Worm (Caenorhabditis elegans) whole organism, L4 larva: ENCODE data around the gene bli-2.

ENCODE experiments used
- D1046.2 ChIP-seq: fragments of 200-800 bp; sonication (Bioruptor generic); IDR thresholded peaks from 2 replicates; pipeline ENCODE4 v1.3.6; 2022; ENCODE audit warnings: missing genetic modification characterization, missing compliant biosample characterization
- F10B5.3 ChIP-seq: sonication (generic microtip); optimal IDR thresholded peaks from 2 replicates; lab custom pipeline; 2016; ENCODE audit warnings: mild to moderate bottlenecking, missing genetic modification characterization, missing compliant biosample characterization
- F26F4.8 ChIP-seq: fragments of 200-800 bp; sonication (Bioruptor generic); conservative IDR thresholded peaks from 2 replicates; pipeline ENCODE4 v1.3.6; 2022; ENCODE audit warnings: missing genetic modification characterization, missing compliant biosample characterization
- F37D6.2 ChIP-seq: sonication (generic microtip); optimal IDR thresholded peaks from 2 replicates; lab custom pipeline; 2016; ENCODE audit warnings: mild to moderate bottlenecking, missing genetic modification characterization, missing compliant biosample characterization
- F44E2.7 ChIP-seq: fragments of 200-800 bp; sonication (Bioruptor generic); IDR thresholded peaks from 2 replicates; pipeline ENCODE4 v2.1.2; 2022; ENCODE audit warnings: missing genetic modification characterization, missing compliant biosample characterization
- R02D3.7 ChIP-seq: fragments of 150-350 bp; sonication (generic microtip); optimal IDR thresholded peaks from 3 replicates; lab custom pipeline; 2014; ENCODE audit warnings: missing biosample characterization, missing genetic modification characterization
- T26A8.4 ChIP-seq: fragments of 200-800 bp; sonication (Bioruptor generic); IDR thresholded peaks from 2 replicates; pipeline ENCODE4 v1.3.6; 2022; ENCODE audit warnings: missing genetic modification characterization, missing compliant biosample characterization
- Y5F2A.4 ChIP-seq: fragments of 200-800 bp; sonication (Bioruptor generic); optimal IDR thresholded peaks from 2 replicates; lab custom pipeline; 2018; ENCODE audit warnings: mild to moderate bottlenecking, missing genetic modification characterization, missing compliant biosample characterization
- ZK546.5 ChIP-seq, 2 experiments: sonication (generic microtip); optimal IDR thresholded peaks; 2 replicates each; lab custom pipeline; 2017; ENCODE audit warnings: missing biosample characterization in 2 of 2, missing genetic modification characterization in 2 of 2
- aha-1 ChIP-seq: fragments of 150-350 bp; peaks from one replicate; lab custom pipeline; 2014; ENCODE audit warnings: missing biosample characterization, missing genetic modification characterization
- arid-1 ChIP-seq: fragments of 200-800 bp; sonication (Bioruptor generic); conservative IDR thresholded peaks from 2 replicates; pipeline ENCODE4 v1.3.6; 2022; ENCODE audit warnings: missing genetic modification reagents, missing genetic modification characterization, missing compliant biosample characterization
- ceh-20 ChIP-seq: fragments of 200-800 bp; sonication (Bioruptor generic); IDR thresholded peaks from 2 replicates; pipeline ENCODE4 v1.3.6; 2022; ENCODE audit warnings: missing genetic modification reagents, missing genetic modification characterization, missing compliant biosample characterization
- ceh-62 ChIP-seq: sonication (generic microtip); optimal IDR thresholded peaks from 2 replicates; lab custom pipeline; 2017; ENCODE audit warnings: missing biosample characterization, missing genetic modification characterization
- ces-1 ChIP-seq: fragments of 150-350 bp; sonication (generic microtip); optimal IDR thresholded peaks from 4 replicates; lab custom pipeline; 2014; ENCODE audit warnings: missing biosample characterization, missing genetic modification reagents, missing genetic modification characterization
- daf-16 ChIP-seq, 3 experiments: sonication (generic microtip); optimal IDR thresholded peaks; 2 replicates each; lab custom pipeline; 2016 to 2017; ENCODE audit warnings: missing genetic modification characterization in 3 of 3, missing genetic modification reagents in 3 of 3, mild to moderate bottlenecking in 2 of 3, missing compliant biosample characterization in 2 of 3, missing biosample characterization in 1 of 3, moderate library complexity in 1 of 3
- daf-8 ChIP-seq: fragments of 200-800 bp; sonication (Bioruptor generic); IDR thresholded peaks from 2 replicates; pipeline ENCODE4 v1.3.6; 2022; ENCODE audit warnings: missing genetic modification characterization, missing compliant biosample characterization
- dmd-9 ChIP-seq: fragments of 200-800 bp; sonication (Bioruptor generic); IDR thresholded peaks from 2 replicates; pipeline ENCODE4 v1.3.6; 2022; ENCODE audit warnings: missing genetic modification reagents, missing genetic modification characterization, missing compliant biosample characterization
- egl-43 ChIP-seq: fragments of 200-800 bp; sonication (Bioruptor generic); IDR thresholded peaks from 2 replicates; pipeline ENCODE4 v1.3.6; 2022; ENCODE audit warnings: missing genetic modification reagents, missing genetic modification characterization, missing compliant biosample characterization
- lin-13 ChIP-seq: fragments of 150-350 bp; optimal IDR thresholded peaks from 2 replicates; lab custom pipeline; 2014; ENCODE audit warnings: missing biosample characterization, missing genetic modification reagents, missing genetic modification characterization
- lin-15B ChIP-seq: fragments of 150-350 bp; sonication (generic microtip); optimal IDR thresholded peaks from 3 replicates; lab custom pipeline; 2014; ENCODE audit warnings: missing biosample characterization, missing genetic modification characterization
- lin-29 ChIP-seq: fragments of 200-800 bp; sonication (Bioruptor generic); IDR thresholded peaks from 2 replicates; pipeline ENCODE4 v1.3.6; 2022; ENCODE audit warnings: missing genetic modification reagents, missing genetic modification characterization, missing compliant biosample characterization
- madf-5 ChIP-seq, 2 experiments: fragments of 200-800 bp; sonication (Bioruptor generic); IDR thresholded peaks; 2 replicates each; pipeline ENCODE4 v1.3.6; 2022; ENCODE audit warnings: missing compliant biosample characterization in 2 of 2, missing genetic modification characterization in 2 of 2
- mdl-1 ChIP-seq, 2 experiments: fragments of 150-350 bp in 1 of 2; sonication (generic microtip) in 1 of 2; optimal IDR thresholded peaks; 2 replicates each; lab custom pipeline; 2014 to 2017; ENCODE audit warnings: missing biosample characterization in 2 of 2, missing genetic modification characterization in 2 of 2
- mep-1 ChIP-seq: fragments of 150-350 bp; sonication (generic microtip); optimal IDR thresholded peaks from 3 replicates; lab custom pipeline; 2014; ENCODE audit warnings: missing biosample characterization, missing genetic modification characterization
- mes-2 ChIP-seq: sonication (generic microtip); optimal IDR thresholded peaks from 2 replicates; lab custom pipeline; 2016; ENCODE audit warnings: missing genotype, mild to moderate bottlenecking, missing genetic modification characterization, missing compliant biosample characterization; ENCODE audit not compliant: poor library complexity, severe bottlenecking
- mxl-2 ChIP-seq: fragments of 200-800 bp; sonication (Bioruptor generic); conservative IDR thresholded peaks from 2 replicates; pipeline ENCODE4 v1.3.6; 2022; ENCODE audit warnings: missing genetic modification reagents, missing genetic modification characterization, missing compliant biosample characterization
- nhr-102 ChIP-seq: sonication (generic microtip); optimal IDR thresholded peaks from 2 replicates; lab custom pipeline; 2016; ENCODE audit warnings: mild to moderate bottlenecking, missing genetic modification characterization, moderate library complexity, missing compliant biosample characterization
- nhr-111 ChIP-seq: fragments of 200-800 bp; sonication (Bioruptor generic); optimal IDR thresholded peaks from 2 replicates; lab custom pipeline; 2018; ENCODE audit warnings: mild to moderate bottlenecking, missing genetic modification characterization, missing compliant biosample characterization
- nhr-25 ChIP-seq: sonication (generic microtip); optimal IDR thresholded peaks from 2 replicates; lab custom pipeline; 2017; ENCODE audit warnings: missing genetic modification characterization, mild to moderate bottlenecking, missing compliant biosample characterization, antibody characterized with exemption, moderate library complexity, borderline replicate concordance; ENCODE audit not compliant: insufficient read depth
- nhr-41 ChIP-seq: fragments of 200-800 bp; sonication (Bioruptor generic); IDR thresholded peaks from 2 replicates; pipeline ENCODE4 v1.3.6; 2022; ENCODE audit warnings: missing genetic modification reagents, missing genetic modification characterization, missing compliant biosample characterization
- nhr-42 ChIP-seq: fragments of 200-800 bp; sonication (Bioruptor generic); IDR thresholded peaks from 2 replicates; pipeline ENCODE4 v1.3.6; 2022; ENCODE audit warnings: missing genetic modification characterization, missing compliant biosample characterization
- nhr-48 ChIP-seq: sonication (generic microtip); optimal IDR thresholded peaks from 2 replicates; lab custom pipeline; 2016; ENCODE audit warnings: mild to moderate bottlenecking, missing genetic modification characterization, missing compliant biosample characterization
- nhr-76 ChIP-seq: fragments of 150-350 bp; optimal IDR thresholded peaks from 2 replicates; lab custom pipeline; 2014; ENCODE audit warnings: missing biosample characterization, missing genetic modification characterization
- php-3 ChIP-seq: fragments of 200-800 bp; sonication (Bioruptor generic); IDR thresholded peaks from 2 replicates; pipeline ENCODE4 v1.3.6; 2022; ENCODE audit warnings: missing genetic modification reagents, missing genetic modification characterization, missing compliant biosample characterization
- rbr-2 ChIP-seq: sonication (generic microtip); optimal IDR thresholded peaks from 2 replicates; lab custom pipeline; 2016; ENCODE audit warnings: missing genotype, missing genetic modification characterization, missing compliant biosample characterization
- sdz-12 ChIP-seq: fragments of 200-800 bp; sonication (Bioruptor generic); optimal IDR thresholded peaks from 2 replicates; lab custom pipeline; 2018; ENCODE audit warnings: mild to moderate bottlenecking, missing genetic modification characterization, missing compliant biosample characterization
- snpc-1.2 ChIP-seq: fragments of 200-800 bp; sonication (Bioruptor generic); IDR thresholded peaks from 2 replicates; pipeline ENCODE4 v1.3.6; 2022; ENCODE audit warnings: missing genetic modification reagents, missing genetic modification characterization, missing compliant biosample characterization
- spr-1 ChIP-seq: sonication (generic microtip); optimal IDR thresholded peaks from 2 replicates; lab custom pipeline; 2016; ENCODE audit warnings: mild to moderate bottlenecking, missing genetic modification characterization, missing compliant biosample characterization
- spr-3 ChIP-seq: fragments of 200-800 bp; sonication (Bioruptor generic); optimal IDR thresholded peaks from 2 replicates; lab custom pipeline; 2018; ENCODE audit warnings: mild to moderate bottlenecking, missing genetic modification characterization, missing compliant biosample characterization
- tag-97 ChIP-seq: fragments of 200-800 bp; sonication (Bioruptor generic); IDR thresholded peaks from 2 replicates; pipeline ENCODE4 v1.3.6; 2022; ENCODE audit warnings: missing genetic modification characterization, missing compliant biosample characterization
- unc-62 ChIP-seq, 3 experiments: fragments of 150-350 bp in 1 of 3; sonication (generic microtip); optimal IDR thresholded peaks in 2 of 3; peaks in 1 of 3; 1 replicate in 1 of 3; 2 replicates in 2 of 3; lab custom pipeline; 2014 to 2017; ENCODE audit warnings: missing biosample characterization in 3 of 3, missing genetic modification characterization in 3 of 3, missing genetic modification reagents in 3 of 3, missing genotype in 1 of 3
- vab-7 ChIP-seq: fragments of 200-800 bp; sonication (Bioruptor generic); IDR thresholded peaks from 2 replicates; pipeline ENCODE4 v1.3.6; 2022; ENCODE audit warnings: missing genetic modification reagents, missing genetic modification characterization, missing compliant biosample characterization
- zfp-3 ChIP-seq: fragments of 200-800 bp; sonication (Bioruptor generic); conservative IDR thresholded peaks from 2 replicates; pipeline ENCODE4 v1.3.6; 2022; ENCODE audit warnings: missing genetic modification reagents, missing genetic modification characterization, missing compliant biosample characterization
- zip-2 ChIP-seq: fragments of 150-350 bp; optimal IDR thresholded peaks from 2 replicates; lab custom pipeline; 2014; ENCODE audit warnings: missing biosample characterization, missing genetic modification characterization
- ztf-11 ChIP-seq: fragments of 150-350 bp; optimal IDR thresholded peaks from 2 replicates; lab custom pipeline; 2014; ENCODE audit warnings: missing biosample characterization, missing genetic modification characterization

Gene bli-2

ce11 chrII:5661735-5662177 is 9.5 kb upstream of the bli-2 start (continued):
- TF ChIP-seq madf-5 (GFP tag; IDR thresholded peaks at IDR 0.05; lab: Robert Waterston, UW) (peak; percentile 95 to 98), T26A8.4 (GFP tag; lab: Robert Waterston, UW) (peak; percentile 97), spr-3 (GFP tag; lab: Kevin White, UChicago) (peak; percentile 94), D1046.2 (GFP tag; lab: Robert Waterston, UW) (peak; percentile 94), ZK546.5 (tag; optimal IDR thresholded peaks at IDR 0.05; lab: Kevin White, UChicago) (no peak), daf-16 (GFP tag; optimal IDR thresholded peaks at IDR 0.05; lab: Kevin White, UChicago) (peak; percentile 43 to 46), daf-16 (tag; optimal IDR thresholded peaks at IDR 0.05; lab: Kevin White, UChicago) (peak; percentile 72), zfp-3 (GFP tag; lab: Robert Waterston, UW) (peak; percentile 98), nhr-102 (tag; lab: Kevin White, UChicago) (peak; percentile 70), nhr-41 (GFP tag; lab: Robert Waterston, UW) (peak; percentile 95), ceh-62 (tag; lab: Kevin White, UChicago) (no peak), mdl-1 (tag; optimal IDR thresholded peaks at IDR 0.05; lab: Kevin White, UChicago) (peak; percentile 85 to 87), mes-2 (tag; lab: Kevin White, UChicago) (peak; percentile 86), daf-8 (GFP tag; lab: Robert Waterston, UW) (peak; percentile 83; the same call in 1 of the 2 replicates), php-3 (GFP tag; lab: Robert Waterston, UW) (peak; percentile 90), tag-97 (GFP tag; lab: Robert Waterston, UW) (peak; percentile 90), nhr-76 (tag; lab: Kevin White, UChicago) (no peak), arid-1 (peak; percentile 97), nhr-25 (peak; percentile 2), unc-62 (GFP tag; optimal IDR thresholded peaks at IDR 0.05 in 1 of 2; lab: Kevin White, UChicago) (peak in 1 of 2 experiments; percentile 100), unc-62 (tag; optimal IDR thresholded peaks at IDR 0.05; lab: Kevin White, UChicago) (peak; percentile 45), rbr-2 (tag; lab: Kevin White, UChicago) (peak; percentile 96), nhr-42 (GFP tag; lab: Robert Waterston, UW) (peak; percentile 94), lin-13 (peak; percentile 76), lin-15B (no peak), nhr-48 (tag; lab: Kevin White, UChicago) (peak; percentile 73), zip-2 (tag; lab: Kevin White, UChicago) (no peak), ztf-11 (tag; lab: Kevin White, UChicago) (peak; percentile 29), aha-1 (peak; percentile 99), mep-1 (tag; lab: Kevin White, UChicago) (peak; percentile 90), F10B5.3 (tag; lab: Kevin White, UChicago) (peak; percentile 17)

- TF ChIP-seq R02D3.7 (tag; lab: Kevin White, UChicago) (no peak), mes-2 (tag; lab: Kevin White, UChicago) (peak; percentile 74), F37D6.2 (tag; lab: Kevin White, UChicago) (peak; percentile 70), daf-16 (GFP tag; optimal IDR thresholded peaks at IDR 0.05; lab: Kevin White, UChicago) (peak; percentile 36 to 59), daf-16 (tag; optimal IDR thresholded peaks at IDR 0.05; lab: Kevin White, UChicago) (peak; percentile 47), ces-1 (GFP tag; lab: Kevin White, UChicago) (no peak), mep-1 (tag; lab: Kevin White, UChicago) (peak; percentile 77), ceh-20 (peak; percentile 67), sdz-12 (GFP tag; lab: Kevin White, UChicago) (no peak), F44E2.7 (GFP tag; lab: Robert Waterston, UW) (0 out of 2 replicates have a peak, but pooled peaks have one; percentile 41), egl-43 (GFP tag; lab: Robert Waterston, UW) (peak; percentile 95), php-3 (GFP tag; lab: Robert Waterston, UW) (peak; percentile 50; the same call in 1 of the 2 replicates), ceh-62 (tag; lab: Kevin White, UChicago) (no peak), lin-29 (GFP tag; lab: Robert Waterston, UW) (peak; percentile 49; the same call in 1 of the 2 replicates), Y5F2A.4 (GFP tag; lab: Kevin White, UChicago) (no peak), vab-7 (GFP tag; lab: Robert Waterston, UW) (0 out of 2 replicates have a peak, but pooled peaks have one; percentile 42), F26F4.8 (GFP tag; lab: Robert Waterston, UW) (no peak), nhr-48 (tag; lab: Kevin White, UChicago) (peak; percentile 35), mxl-2 (no peak), spr-1 (tag; lab: Kevin White, UChicago) (peak; percentile 81), nhr-111 (GFP tag; lab: Kevin White, UChicago) (peak; percentile 21), dmd-9 (GFP tag; lab: Robert Waterston, UW) (no peak), snpc-1.2 (GFP tag; lab: Robert Waterston, UW) (peak; percentile 75)
Measured at ce11 chrII:5660736-5661734, 8.8 kb upstream of the bli-2 start, which contains the start of the genes ift-43 and mdt-26. Gene ift-43 (minus strand): TSS chrII:5660786. Gene mdt-26 (plus strand): TSS chrII:5661181.
